Fruit fly (Drosophila melanogaster): ENCODE measurements around the gene tau.

tau gene

dm6 chr3R:27608000-27608399 lies 48.8 kb downstream of the tau start:
- TF ChIP-seq usp (GFP tag; optimal IDR thresholded peaks at IDR 0.05), result no peak
- no peak for TF ChIP-seq Dll (optimal IDR thresholded peaks at IDR 0.05)
- TF ChIP-seq psq (optimal IDR thresholded peaks at IDR 0.05), result no peak
- no peak for TF ChIP-seq pan (optimal IDR thresholded peaks at IDR 0.05)
- TF ChIP-seq EcR (GFP tag; optimal IDR thresholded peaks at IDR 0.05), result no peak
- no peak for TF ChIP-seq CG8478 (optimal IDR thresholded peaks at IDR 0.05)

dm6 chr3R:27607218-27607929 lies 49.4 kb downstream of the tau start, which contains the start of the genes dsd and Tusp:
Gene dsd (minus strand): TSS chr3R:27607396.
Gene Tusp (plus strand): TSS chr3R:27607879.
- TF ChIP-seq usp (GFP tag; optimal IDR thresholded peaks at IDR 0.05) (no peak), EcR (GFP tag; optimal IDR thresholded peaks at IDR 0.05) (no peak), CG8478 (optimal IDR thresholded peaks at IDR 0.05) (no peak), psq (optimal IDR thresholded peaks at IDR 0.05) (no peak), Dll (optimal IDR thresholded peaks at IDR 0.05) (no peak), pan (optimal IDR thresholded peaks at IDR 0.05) (no peak)

dm6 chr3R:27605534-27606250 lies 51.1 kb downstream of the tau start:
- no peak for TF ChIP-seq EcR (GFP tag; optimal IDR thresholded peaks at IDR 0.05)
- TF ChIP-seq Dll (optimal IDR thresholded peaks at IDR 0.05), result no peak
- TF ChIP-seq psq (optimal IDR thresholded peaks at IDR 0.05), result no peak
- TF ChIP-seq pan (optimal IDR thresholded peaks at IDR 0.05), result no peak
- no peak for TF ChIP-seq CG8478 (optimal IDR thresholded peaks at IDR 0.05)
- TF ChIP-seq usp (GFP tag; optimal IDR thresholded peaks at IDR 0.05), result no peak

- TF ChIP-seq EcR (GFP tag; optimal IDR thresholded peaks at IDR 0.05) (no peak), CG8478 (optimal IDR thresholded peaks at IDR 0.05) (no peak)
Observed at dm6 chr3R:27604636-27605443, 52.0 kb downstream of the tau start.

- TF ChIP-seq Dll (optimal IDR thresholded peaks at IDR 0.05) (no peak), usp (GFP tag; optimal IDR thresholded peaks at IDR 0.05) (no peak), psq (optimal IDR thresholded peaks at IDR 0.05) (no peak), pan (optimal IDR thresholded peaks at IDR 0.05) (no peak)
Observed at dm6 chr3R:27603671-27604070, 53.1 kb downstream of the tau start.

DNA sequence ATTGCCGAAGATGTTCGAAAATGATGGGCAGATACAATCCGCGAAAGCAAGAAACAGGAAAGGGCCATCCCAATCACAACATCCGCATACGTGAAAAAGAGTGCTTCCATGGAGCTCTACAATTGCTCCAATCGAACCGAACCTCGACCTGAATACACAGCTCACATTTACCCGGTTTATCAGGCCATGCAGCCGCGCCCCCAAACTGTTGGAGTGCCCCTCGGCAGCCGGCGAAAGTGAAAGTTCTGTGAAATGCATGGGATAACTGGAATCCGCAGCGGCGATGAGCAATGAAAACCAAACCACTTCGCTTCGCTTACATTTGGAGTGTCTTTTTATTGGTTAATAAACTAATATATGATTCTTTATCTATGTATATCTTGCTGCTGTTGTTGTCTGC lies 59.5 kb downstream of the tau start:
- TF ChIP-seq pan (optimal IDR thresholded peaks at IDR 0.05) (no peak), psq (optimal IDR thresholded peaks at IDR 0.05) (no peak), usp (GFP tag; optimal IDR thresholded peaks at IDR 0.05) (no peak), CG8478 (optimal IDR thresholded peaks at IDR 0.05) (no peak), Dll (optimal IDR thresholded peaks at IDR 0.05) (no peak), EcR (GFP tag; optimal IDR thresholded peaks at IDR 0.05) (no peak)

DNA sequence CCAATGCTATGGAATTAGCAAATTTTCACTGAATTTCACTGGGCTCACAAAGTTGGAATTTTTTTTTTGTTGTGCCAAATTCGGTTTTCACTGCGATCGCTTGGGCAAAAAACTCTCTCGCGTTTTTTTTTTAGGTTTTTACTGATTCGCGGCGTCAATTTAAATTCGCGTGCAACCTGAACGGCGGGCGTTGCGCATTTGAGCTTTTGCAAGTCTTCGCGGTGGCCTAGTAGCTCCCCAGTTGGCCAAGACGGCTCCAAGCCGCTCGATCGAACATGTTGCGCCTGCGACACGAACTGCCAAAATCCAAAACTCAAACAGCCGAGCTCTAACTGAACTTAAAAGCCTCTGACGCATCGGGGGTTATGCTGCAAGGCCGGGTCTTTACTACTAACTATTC lies 60.8 kb downstream of the tau start, which contains the start of gene CG5639:
Gene CG5639 (minus strand): TSS at position 152 of the 400 bp plus-strand sequence.
- TF ChIP-seq psq (optimal IDR thresholded peaks at IDR 0.05) (no peak), usp (GFP tag; optimal IDR thresholded peaks at IDR 0.05) (no peak), EcR (GFP tag; optimal IDR thresholded peaks at IDR 0.05) (no peak), CG8478 (optimal IDR thresholded peaks at IDR 0.05) (no peak), pan (optimal IDR thresholded peaks at IDR 0.05) (no peak), Dll (optimal IDR thresholded peaks at IDR 0.05) (no peak)

DNA sequence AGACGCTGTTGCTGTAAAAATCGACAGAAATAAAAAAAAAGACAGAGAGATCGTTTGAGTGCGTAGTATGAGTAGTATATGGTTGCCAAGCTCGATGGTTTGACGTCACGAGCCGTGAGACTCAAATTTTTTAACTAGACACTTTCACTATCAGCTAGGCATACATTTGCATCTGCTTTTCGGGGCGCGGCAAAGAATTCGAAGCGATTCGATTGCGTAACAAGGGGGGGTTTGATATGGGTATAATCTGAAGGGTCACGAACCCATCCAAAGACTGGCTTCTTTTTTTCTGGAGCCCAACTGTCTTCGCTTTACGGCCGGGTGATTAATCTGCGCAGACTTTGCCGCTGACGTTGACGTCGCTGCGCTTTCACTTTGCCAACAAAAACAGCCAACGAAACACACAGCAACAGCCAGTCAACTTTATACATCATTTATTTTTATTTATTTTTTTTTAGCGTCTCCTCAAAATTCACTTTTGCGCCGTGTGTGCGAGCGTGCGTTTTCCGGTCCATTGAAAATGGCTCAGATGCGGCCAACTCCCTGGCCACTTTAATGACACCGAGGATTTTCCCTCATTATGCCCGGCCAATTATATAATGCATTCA lies 63.1 kb downstream of the tau start:
- no peak for TF ChIP-seq pan (optimal IDR thresholded peaks at IDR 0.05)
- TF ChIP-seq EcR (GFP tag; optimal IDR thresholded peaks at IDR 0.05), result no peak
- TF ChIP-seq Dll (optimal IDR thresholded peaks at IDR 0.05), result no peak
- no peak for TF ChIP-seq usp (GFP tag; optimal IDR thresholded peaks at IDR 0.05)
- no peak for TF ChIP-seq psq (optimal IDR thresholded peaks at IDR 0.05)
- TF ChIP-seq CG8478 (optimal IDR thresholded peaks at IDR 0.05), result no peak

- TF ChIP-seq pan (optimal IDR thresholded peaks at IDR 0.05) (no peak), CG8478 (optimal IDR thresholded peaks at IDR 0.05) (no peak)
Observed at dm6 chr3R:27593174-27593573, 63.6 kb downstream of the tau start.

All from whole organism.